Worm (Caenorhabditis elegans): ENCODE measurements around the gene cubn-1.

cubn-1 gene

DNA sequence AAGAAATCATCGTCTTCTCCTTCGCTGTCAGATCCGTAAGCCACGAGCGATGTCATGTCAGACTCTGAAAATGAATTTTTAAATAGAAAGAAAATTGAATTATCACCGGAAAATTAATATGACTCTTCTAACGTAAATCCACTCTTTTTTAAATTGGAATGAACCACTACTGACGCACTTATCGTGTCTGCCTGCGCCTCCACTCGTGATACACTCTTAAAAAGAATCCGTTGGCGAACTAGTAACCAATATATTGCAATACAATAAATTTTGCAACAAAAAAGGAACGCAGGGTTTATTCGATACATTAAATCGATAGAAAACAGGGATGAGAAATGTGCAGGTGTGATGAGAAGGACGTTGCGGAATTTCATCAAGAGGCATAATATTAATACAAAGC is 48.3 kb downstream of the cubn-1 start, which contains the start of gene ccch-3 (continued):
- peak; percentile 72; the same call in 1 of the 2 replicates for TF ChIP-seq dox-1 (GFP tag; IDR thresholded peaks at IDR 0.05)
- no peak for TF ChIP-seq ets-4 (GFP tag; optimal IDR thresholded peaks at IDR 0.05)
- no peak for TF ChIP-seq gei-17 (GFP tag; optimal IDR thresholded peaks at IDR 0.05)
- TF ChIP-seq snpc-3.4 (tag; optimal IDR thresholded peaks at IDR 0.05), result peak; percentile 60
- TF ChIP-seq Y56A3A.18 (GFP tag; IDR thresholded peaks at IDR 0.05), result no peak
- TF ChIP-seq attf-3 (GFP tag; conservative IDR thresholded peaks at IDR 0.05), result peak; percentile 68
- 0 out of 2 replicates have a peak, but pooled peaks have one; percentile 46 for TF ChIP-seq lir-1 (GFP tag; conservative IDR thresholded peaks at IDR 0.05)
- peak; percentile 5 for TF ChIP-seq K12H6.12 (tag; optimal IDR thresholded peaks at IDR 0.05)
- peak; percentile 44; the same call in 1 of the 2 replicates for TF ChIP-seq lin-26 (GFP tag; IDR thresholded peaks at IDR 0.05)
- TF ChIP-seq sptf-2 (GFP tag; optimal IDR thresholded peaks at IDR 0.05), result peak; percentile 26
- 0 out of 2 replicates have a peak, but pooled peaks have one; percentile 27 for TF ChIP-seq K11D2.4 (GFP tag; IDR thresholded peaks at IDR 0.05)
- TF ChIP-seq ekl-4 (GFP tag; IDR thresholded peaks at IDR 0.05), result peak; percentile 83
- no peak; the same call in 1 of the 2 replicates for TF ChIP-seq nfyb-1 (GFP tag; IDR thresholded peaks at IDR 0.05)
- peak; percentile 64 for TF ChIP-seq mcd-1 (GFP tag; IDR thresholded peaks at IDR 0.05)
- TF ChIP-seq ztf-26 (tag; optimal IDR thresholded peaks at IDR 0.05), result no peak
- TF ChIP-seq ztf-18 (tag; optimal IDR thresholded peaks at IDR 0.05), result peak; percentile 90
- peak; percentile 52 for TF ChIP-seq lsl-1 (GFP tag; optimal IDR thresholded peaks at IDR 0.05)
- TF ChIP-seq ceh-100 (GFP tag; IDR thresholded peaks at IDR 0.05), result 0 out of 2 replicates have a peak, but pooled peaks have one; percentile 9
- peak; percentile 83 for TF ChIP-seq lin-54 (GFP tag; optimal IDR thresholded peaks at IDR 0.05)
- peak; percentile 22; the same call in 1 of the 2 replicates for TF ChIP-seq C17E4.6 (GFP tag; IDR thresholded peaks at IDR 0.05)
- no peak for TF ChIP-seq cebp-1 (GFP tag; IDR thresholded peaks at IDR 0.05)
- TF ChIP-seq cebp-1 (tag; optimal IDR thresholded peaks at IDR 0.05), result peak; percentile 72
- peak; percentile 53 for TF ChIP-seq nhr-80 (tag; optimal IDR thresholded peaks at IDR 0.05)
- TF ChIP-seq B0035.1 (tag; optimal IDR thresholded peaks at IDR 0.05), result no peak
- TF ChIP-seq ccch-3 (GFP tag; optimal IDR thresholded peaks at IDR 0.05), result no peak
- TF ChIP-seq nhr-27 (tag; optimal IDR thresholded peaks at IDR 0.05), result no peak
- TF ChIP-seq madf-10 (tag; optimal IDR thresholded peaks at IDR 0.05), result peak; percentile 27
- peak; percentile 83 for TF ChIP-seq madf-3 (GFP tag; IDR thresholded peaks at IDR 0.05)
- no peak for TF ChIP-seq egl-18 (GFP tag; IDR thresholded peaks at IDR 0.05)
- TF ChIP-seq ceh-27 (GFP tag; optimal IDR thresholded peaks at IDR 0.05), result peak; percentile 67
- TF ChIP-seq hsf-1 (GFP tag; IDR thresholded peaks at IDR 0.05), result peak; percentile 60; the same call in 1 of the 2 replicates
- peak; percentile 71 for TF ChIP-seq rcor-1 (GFP tag; IDR thresholded peaks at IDR 0.05)
- no peak for TF ChIP-seq rec-8 (tag; optimal IDR thresholded peaks at IDR 0.05)
- peak; percentile 70 for TF ChIP-seq lin-40 (tag; optimal IDR thresholded peaks at IDR 0.05)
- peak; percentile 73 for TF ChIP-seq madf-6 (GFP tag; IDR thresholded peaks at IDR 0.05)
- TF ChIP-seq hrde-1 (tag; optimal IDR thresholded peaks at IDR 0.05; ENCODE audit: borderline replicate concordance), result peak; percentile 32
- peak; percentile 1 for TF ChIP-seq repo-1 (tag; optimal IDR thresholded peaks at IDR 0.05)
- TF ChIP-seq F49E8.2 (tag; optimal IDR thresholded peaks at IDR 0.05; ENCODE audit: insufficient read depth), result peak; percentile 20
- TF ChIP-seq B0336.3 (GFP tag; IDR thresholded peaks at IDR 0.05), result peak; percentile 90
